In the genomic region with DNA sequence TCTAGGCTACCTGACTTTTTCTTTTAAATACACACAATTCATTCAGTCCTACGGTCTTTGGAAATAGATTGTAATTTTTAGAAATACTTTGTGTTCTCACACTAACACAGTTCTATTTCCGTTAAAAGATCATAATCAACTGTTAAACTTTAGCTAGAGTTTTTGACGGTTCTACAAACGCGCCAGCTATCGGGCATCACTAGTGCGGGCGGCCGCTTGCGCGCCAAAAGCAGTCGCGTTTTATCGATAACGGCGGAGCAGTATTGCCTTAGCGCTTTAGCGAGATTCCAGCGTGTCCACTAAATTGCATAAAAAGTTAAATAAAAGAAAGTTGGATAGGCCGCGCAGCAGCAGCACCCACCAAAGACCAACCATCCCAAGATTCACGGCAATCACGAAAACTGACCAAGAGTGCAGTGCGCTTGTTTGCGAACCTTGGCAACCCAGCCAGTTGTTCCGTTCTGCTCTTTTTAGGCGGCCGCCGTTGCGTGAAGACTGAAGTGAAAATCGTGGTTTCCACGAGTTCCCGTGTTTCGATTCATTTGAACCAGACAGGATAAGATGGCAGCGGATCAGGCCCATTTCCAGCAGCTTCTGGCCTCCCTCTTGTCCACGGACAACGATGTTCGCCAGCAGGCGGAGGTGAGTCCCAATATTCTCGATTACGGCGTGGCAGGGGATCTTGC, we compare ENCODE assay signal across 1 fruit fly cellular context.
TF ChIP-seq lines count a peak whose summit lies in the region.

A gene (plus strand): TSS at position 51 of the 686 bp plus-strand sequence.

TF ChIP-seq in whole organism, embryonic, 481 proteins besides CTCF, POLR2A, EP300 and RAD21 (continued from another document and continues in another):
- TF ChIP-seq sc (optimal IDR thresholded peaks at IDR 0.05; lab: Kevin White, UChicago) (no peak), sc (GFP tag; optimal IDR thresholded peaks at IDR 0.05; lab: Kevin White, UChicago) (peak; percentile 23), CG7839 (tag; optimal IDR thresholded peaks at IDR 0.05; lab: Kevin White, UChicago) (peak; percentile 68), Dek (tag; optimal IDR thresholded peaks at IDR 0.05; lab: Kevin White, UChicago) (peak; percentile 65), ro (GFP tag; IDR thresholded peaks at IDR 0.05; lab: Robert Waterston, UW) (no peak), slou (GFP tag; optimal IDR thresholded peaks at IDR 0.05; lab: Kevin White, UChicago) (peak; percentile 10), eyg (GFP tag; optimal IDR thresholded peaks at IDR 0.05; lab: Kevin White, UChicago) (peak; percentile 70), CG4424 (GFP tag; optimal IDR thresholded peaks at IDR 0.05; lab: Kevin White, UChicago) (peak; percentile 72), otp (GFP tag; IDR thresholded peaks at IDR 0.05; lab: Robert Waterston, UW) (peak; percentile 55; the same call in 2 of the 3 replicates), wek (GFP tag; optimal IDR thresholded peaks at IDR 0.05; lab: Kevin White, UChicago) (peak; percentile 29), sug (tag; optimal IDR thresholded peaks at IDR 0.05; lab: Kevin White, UChicago) (peak; percentile 72), BtbVII (GFP tag; optimal IDR thresholded peaks at IDR 0.05; lab: Kevin White, UChicago) (peak; percentile 72), CG2678 (tag; optimal IDR thresholded peaks at IDR 0.05; lab: Kevin White, UChicago) (peak; percentile 61), ATbp (GFP tag; optimal IDR thresholded peaks at IDR 0.05; lab: Kevin White, UChicago) (no peak), Eip74EF (GFP tag; optimal IDR thresholded peaks at IDR 0.05; lab: Kevin White, UChicago) (peak in 1 of 2 experiments; percentile 30), scrt (GFP tag; optimal IDR thresholded peaks at IDR 0.05; lab: Kevin White, UChicago) (peak; percentile 34), NC2α (GFP tag; optimal IDR thresholded peaks at IDR 0.05; lab: Kevin White, UChicago) (peak; percentile 38), bbx (GFP tag; IDR thresholded peaks at IDR 0.05; lab: Robert Waterston, UW; ENCODE audit: partially characterized antibody) (peak; percentile 60; the same call in 1 of the 2 replicates), Hey (tag; optimal IDR thresholded peaks at IDR 0.05; lab: Kevin White, UChicago) (no peak), grau (tag; optimal IDR thresholded peaks at IDR 0.05; lab: Kevin White, UChicago) (peak; percentile 62), ase (GFP tag; IDR thresholded peaks at IDR 0.05; lab: Robert Waterston, UW) (peak; percentile 68; the same call in 1 of the 3 replicates), CG30431 (GFP tag; optimal IDR thresholded peaks at IDR 0.05; lab: Kevin White, UChicago) (peak; percentile 30), Antp (GFP tag; optimal IDR thresholded peaks at IDR 0.05; lab: Kevin White, UChicago) (peak; percentile 90), CG13894 (tag; optimal IDR thresholded peaks at IDR 0.05; lab: Kevin White, UChicago) (peak; percentile 48), Neu2 (GFP tag; optimal IDR thresholded peaks at IDR 0.05; lab: Kevin White, UChicago; ENCODE audit: borderline replicate concordance) (no peak), tx (GFP tag; optimal IDR thresholded peaks at IDR 0.05; lab: Kevin White, UChicago) (peak; percentile 72), Oli (tag; optimal IDR thresholded peaks at IDR 0.05; lab: Kevin White, UChicago) (peak; percentile 55), danr (GFP tag; IDR thresholded peaks at IDR 0.05; lab: Robert Waterston, UW) (peak; percentile 26; the same call in 1 of the 2 replicates), bigmax (GFP tag; optimal IDR thresholded peaks at IDR 0.05; lab: Kevin White, UChicago) (no peak), gcm2 (GFP tag; optimal IDR thresholded peaks at IDR 0.05; lab: Kevin White, UChicago) (peak; percentile 65), HLH4C (GFP tag; IDR thresholded peaks at IDR 0.05; lab: Robert Waterston, UW; ENCODE audit: partially characterized antibody) (peak; percentile 73), CG9215 (GFP tag; IDR thresholded peaks at IDR 0.05; lab: Robert Waterston, UW) (peak; percentile 61), Side (GFP tag; optimal IDR thresholded peaks at IDR 0.05; lab: Kevin White, UChicago) (peak; percentile 80), CG7745 (tag; optimal IDR thresholded peaks at IDR 0.05; lab: Kevin White, UChicago) (no peak), luna (GFP tag; optimal IDR thresholded peaks at IDR 0.05; lab: Kevin White, UChicago) (peak; percentile 64), inv (GFP tag; IDR thresholded peaks at IDR 0.05; lab: Robert Waterston, UW; ENCODE audit: partially characterized antibody) (peak; percentile 54), Rfx (GFP tag; IDR thresholded peaks at IDR 0.05; lab: Robert Waterston, UW) (peak; percentile 85), CG14667 (GFP tag; IDR thresholded peaks at IDR 0.05; lab: Robert Waterston, UW) (peak; percentile 39; the same call in 1 of the 2 replicates), CG2889 (GFP tag; IDR thresholded peaks at IDR 0.05; lab: Robert Waterston, UW) (peak; percentile 70; the same call in 1 of the 3 replicates), CG30020 (tag; optimal IDR thresholded peaks at IDR 0.05; lab: Kevin White, UChicago) (peak; percentile 71), ash1 (GFP tag; optimal IDR thresholded peaks at IDR 0.05; lab: Kevin White, UChicago) (no peak), Ssrp (tag; optimal IDR thresholded peaks at IDR 0.05; lab: Kevin White, UChicago) (peak; percentile 47), row (GFP tag; IDR thresholded peaks at IDR 0.05; lab: Robert Waterston, UW) (peak; percentile 83), CG15479 (GFP tag; optimal IDR thresholded peaks at IDR 0.05; lab: Kevin White, UChicago) (no peak), run (tag; optimal IDR thresholded peaks at IDR 0.05; lab: Kevin White, UChicago) (no peak), CG6683 (GFP tag; optimal IDR thresholded peaks at IDR 0.05; lab: Kevin White, UChicago) (peak; percentile 34), CG8290 (GFP tag; optimal IDR thresholded peaks at IDR 0.05; lab: Kevin White, UChicago) (peak; percentile 77), CG8290 (tag; optimal IDR thresholded peaks at IDR 0.05; lab: Kevin White, UChicago) (peak; percentile 13 to 46), Ptx1 (GFP tag; IDR thresholded peaks at IDR 0.05; lab: Robert Waterston, UW) (peak; percentile 76), CG10147 (GFP tag; optimal IDR thresholded peaks at IDR 0.05; lab: Kevin White, UChicago) (no peak), CG10274 (GFP tag; optimal IDR thresholded peaks at IDR 0.05; lab: Kevin White, UChicago) (peak; percentile 39), Chrac-16 (GFP tag; optimal IDR thresholded peaks at IDR 0.05; lab: Kevin White, UChicago) (peak; percentile 76), usp (GFP tag; optimal IDR thresholded peaks at IDR 0.05; lab: Kevin White, UChicago) (no peak), CG10979 (tag; optimal IDR thresholded peaks at IDR 0.05; lab: Kevin White, UChicago) (peak; percentile 54), CG17829 (tag; optimal IDR thresholded peaks at IDR 0.05; lab: Kevin White, UChicago) (peak; percentile 74), CG16863 (GFP tag; optimal IDR thresholded peaks at IDR 0.05; lab: Kevin White, UChicago) (peak; percentile 82), CG14050 (GFP tag; IDR thresholded peaks at IDR 0.05; lab: Robert Waterston, UW) (peak; percentile 69), CG7271 (tag; optimal IDR thresholded peaks at IDR 0.05; lab: Kevin White, UChicago) (peak; percentile 43), CG9727 (GFP tag; optimal IDR thresholded peaks at IDR 0.05; lab: Kevin White, UChicago) (peak; percentile 74), Six4 (GFP tag; optimal IDR thresholded peaks at IDR 0.05; lab: Kevin White, UChicago) (peak; percentile 43), CG9609 (GFP tag; optimal IDR thresholded peaks at IDR 0.05; lab: Kevin White, UChicago) (peak; percentile 81), CG31224 (GFP tag; IDR thresholded peaks at IDR 0.05; lab: Robert Waterston, UW) (peak; percentile 79), Hr78 (GFP tag; optimal IDR thresholded peaks at IDR 0.05; lab: Kevin White, UChicago) (no peak), Lpt (GFP tag; optimal IDR thresholded peaks at IDR 0.05; lab: Kevin White, UChicago) (no peak), NC2β (GFP tag; optimal IDR thresholded peaks at IDR 0.05; lab: Kevin White, UChicago) (peak; percentile 85), slp2 (GFP tag; optimal IDR thresholded peaks at IDR 0.05; lab: Kevin White, UChicago) (peak; percentile 65), Camta (GFP tag; optimal IDR thresholded peaks at IDR 0.05; lab: Kevin White, UChicago) (peak; percentile 55), CG3163 (GFP tag; optimal IDR thresholded peaks at IDR 0.05; lab: Kevin White, UChicago) (peak; percentile 71), CG4854 (GFP tag; optimal IDR thresholded peaks at IDR 0.05; lab: Kevin White, UChicago) (peak; percentile 54), E2f2 (GFP tag; IDR thresholded peaks at IDR 0.05; lab: Robert Waterston, UW) (peak; percentile 96), CG12155 (GFP tag; optimal IDR thresholded peaks at IDR 0.05; lab: Kevin White, UChicago) (peak; percentile 69), CG7357 (GFP tag; IDR thresholded peaks at IDR 0.05; lab: Robert Waterston, UW) (peak; percentile 61; the same call in 2 of the 3 replicates), z (GFP tag; IDR thresholded peaks at IDR 0.05; lab: Robert Waterston, UW) (no peak), pan (optimal IDR thresholded peaks at IDR 0.05; lab: Kevin White, UChicago) (no peak), pan (GFP tag; optimal IDR thresholded peaks at IDR 0.05 in 1 of 2, IDR thresholded peaks at IDR 0.05 in 1 of 2) (peak in 1 of 2 experiments; percentile 88), peb (GFP tag; IDR thresholded peaks at IDR 0.05; lab: Robert Waterston, UW) (peak; percentile 49), CG42726 (GFP tag; IDR thresholded peaks at IDR 0.05; lab: Robert Waterston, UW; ENCODE audit: partially characterized antibody) (no peak), D19B (GFP tag; optimal IDR thresholded peaks at IDR 0.05; lab: Kevin White, UChicago) (peak; percentile 54), shn (GFP tag; optimal IDR thresholded peaks at IDR 0.05; lab: Kevin White, UChicago) (peak; percentile 79), mam (GFP tag; optimal IDR thresholded peaks at IDR 0.05; lab: Kevin White, UChicago) (peak; percentile 84), sens-2 (GFP tag; IDR thresholded peaks at IDR 0.05; lab: Robert Waterston, UW) (peak; percentile 69), CG9817 (tag; optimal IDR thresholded peaks at IDR 0.05; lab: Kevin White, UChicago) (peak; percentile 61), insv (GFP tag; optimal IDR thresholded peaks at IDR 0.05; lab: Kevin White, UChicago) (peak in 1 of 2 experiments; percentile 31), cg (GFP tag; optimal IDR thresholded peaks at IDR 0.05; lab: Kevin White, UChicago) (no peak), Poxn (GFP tag; IDR thresholded peaks at IDR 0.05; lab: Robert Waterston, UW) (no peak), croc (GFP tag; conservative IDR thresholded peaks at IDR 0.05; lab: Robert Waterston, UW) (0 out of 3 replicates have a peak, but pooled peaks have one; percentile 24), nom (GFP tag; optimal IDR thresholded peaks at IDR 0.05; lab: Kevin White, UChicago) (peak; percentile 65), sna (GFP tag; IDR thresholded peaks at IDR 0.05; lab: Robert Waterston, UW; ENCODE audit: partially characterized antibody) (peak; percentile 68; the same call in 1 of the 2 replicates), dmrt11E (tag; optimal IDR thresholded peaks at IDR 0.05; lab: Kevin White, UChicago) (peak; percentile 5), CG15514 (GFP tag; optimal IDR thresholded peaks at IDR 0.05; lab: Kevin White, UChicago) (peak; percentile 93), CG2199 (GFP tag; IDR thresholded peaks at IDR 0.05; lab: Robert Waterston, UW) (peak; percentile 50; the same call in 1 of the 3 replicates), CG9932 (GFP tag; IDR thresholded peaks at IDR 0.05; lab: Robert Waterston, UW) (peak; percentile 81), CG10209 (GFP tag; optimal IDR thresholded peaks at IDR 0.05; lab: Kevin White, UChicago) (peak; percentile 66), CG2875 (GFP tag; optimal IDR thresholded peaks at IDR 0.05; lab: Kevin White, UChicago) (peak; percentile 14), CG43689 (GFP tag; IDR thresholded peaks at IDR 0.05; lab: Robert Waterston, UW) (no peak), jing (GFP tag; optimal IDR thresholded peaks at IDR 0.05; lab: Kevin White, UChicago) (no peak), Hand (GFP tag; optimal IDR thresholded peaks at IDR 0.05; lab: Kevin White, UChicago) (no peak), Stat92E (GFP tag; optimal IDR thresholded peaks at IDR 0.05; lab: Kevin White, UChicago) (no peak), CG31388 (GFP tag; optimal IDR thresholded peaks at IDR 0.05; lab: Kevin White, UChicago) (no peak), Abd-B (GFP tag; optimal IDR thresholded peaks at IDR 0.05; lab: Kevin White, UChicago) (no peak), kni (GFP tag; optimal IDR thresholded peaks at IDR 0.05; lab: Kevin White, UChicago) (peak; percentile 50), tna (GFP tag; IDR thresholded peaks at IDR 0.05; lab: Robert Waterston, UW; ENCODE audit: partially characterized antibody) (peak; percentile 39), unc-4 (GFP tag; IDR thresholded peaks at IDR 0.05; lab: Robert Waterston, UW; ENCODE audit: partially characterized antibody) (peak; percentile 39), CG6813 (GFP tag; optimal IDR thresholded peaks at IDR 0.05; lab: Kevin White, UChicago) (peak; percentile 59), CG4820 (GFP tag; optimal IDR thresholded peaks at IDR 0.05; lab: Kevin White, UChicago) (peak; percentile 59), CG8765 (GFP tag; IDR thresholded peaks at IDR 0.05; lab: Robert Waterston, UW) (peak; percentile 35; the same call in 1 of the 2 replicates), CG3281 (GFP tag; optimal IDR thresholded peaks at IDR 0.05; lab: Kevin White, UChicago) (peak; percentile 75), bab2 (GFP tag; optimal IDR thresholded peaks at IDR 0.05; lab: Kevin White, UChicago) (peak; percentile 82), Doc3 (GFP tag; IDR thresholded peaks at IDR 0.05; lab: Robert Waterston, UW; ENCODE audit: partially characterized antibody) (peak; percentile 61; the same call in 2 of the 3 replicates), Meics (GFP tag; optimal IDR thresholded peaks at IDR 0.05; lab: Kevin White, UChicago) (peak; percentile 78), CG17612 (GFP tag; IDR thresholded peaks at IDR 0.05; lab: Robert Waterston, UW) (peak; percentile 25; the same call in 1 of the 2 replicates), CG17802 (tag; optimal IDR thresholded peaks at IDR 0.05; lab: Kevin White, UChicago) (peak; percentile 36), toy (GFP tag; IDR thresholded peaks at IDR 0.05; lab: Robert Waterston, UW) (peak; percentile 72; the same call in 1 of the 2 replicates), sens (GFP tag; lab: Kevin White, UChicago) (peak; percentile 96), Pdp1 (GFP tag; optimal IDR thresholded peaks at IDR 0.05; lab: Kevin White, UChicago) (peak; percentile 70 to 81), CG31365 (tag; optimal IDR thresholded peaks at IDR 0.05; lab: Kevin White, UChicago) (peak; percentile 50), CG6689 (GFP tag; IDR thresholded peaks at IDR 0.05; lab: Robert Waterston, UW) (peak; percentile 73), Dref (GFP tag; IDR thresholded peaks at IDR 0.05; lab: Robert Waterston, UW) (peak; percentile 89), Atf6 (GFP tag; IDR thresholded peaks at IDR 0.05; lab: Robert Waterston, UW) (peak; percentile 79)
